2 fruit fly cellular contexts compared by ENCODE assay signal in the genomic region with DNA sequence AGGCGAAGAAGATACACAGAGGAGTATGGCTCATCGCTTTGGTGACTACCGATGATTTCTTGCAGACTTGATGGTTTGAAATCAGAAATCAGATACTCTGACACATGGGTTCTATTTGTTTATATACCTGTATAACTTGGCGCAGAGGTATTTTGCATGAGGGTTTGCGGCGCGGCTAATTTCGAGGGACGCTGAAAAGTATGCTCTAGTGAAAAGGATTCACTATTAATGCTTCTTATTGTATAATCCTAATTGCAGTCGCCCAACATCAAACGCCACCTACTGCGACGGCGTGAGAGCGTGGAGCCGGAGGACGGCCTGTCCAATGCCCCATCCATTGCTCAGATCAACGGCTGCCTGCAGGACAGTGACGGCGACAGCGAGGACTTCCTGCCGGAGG.
TF ChIP-seq lines count a peak whose summit lies in the region.

No protein-coding gene starts in this region.

- TF ChIP-seq CTCF in S2 (optimal IDR thresholded peaks at IDR 0.05; lab: Kevin White, UChicago): peak; percentile 53 to 58
- peak; percentile 56 for TF ChIP-seq CTCF in whole organism, embryonic (GFP tag; optimal IDR thresholded peaks at IDR 0.05; lab: Kevin White, UChicago)

TF ChIP-seq in whole organism, embryonic, 481 proteins besides CTCF, POLR2A, EP300 and RAD21:
- TF ChIP-seq CG2875 (GFP tag; optimal IDR thresholded peaks at IDR 0.05; lab: Kevin White, UChicago) (no peak), Pdp1 (GFP tag; optimal IDR thresholded peaks at IDR 0.05; lab: Kevin White, UChicago) (peak in 1 of 2 experiments; percentile 58), sd (tag; optimal IDR thresholded peaks at IDR 0.05; lab: Kevin White, UChicago) (no peak), Dad (GFP tag; optimal IDR thresholded peaks at IDR 0.05; lab: Kevin White, UChicago) (no peak), sens (GFP tag; lab: Kevin White, UChicago) (peak; percentile 21), Elba2 (GFP tag; optimal IDR thresholded peaks at IDR 0.05; lab: Kevin White, UChicago) (peak; percentile 14), CG2199 (GFP tag; IDR thresholded peaks at IDR 0.05; lab: Robert Waterston, UW) (0 out of 3 replicates have a peak, but pooled peaks have one; percentile 42), org-1 (GFP tag; optimal IDR thresholded peaks at IDR 0.05; lab: Kevin White, UChicago) (no peak), pita (GFP tag; optimal IDR thresholded peaks at IDR 0.05; lab: Kevin White, UChicago) (peak; percentile 35), CG3847 (GFP tag; IDR thresholded peaks at IDR 0.05; lab: Robert Waterston, UW) (no peak), CG5953 (GFP tag; IDR thresholded peaks at IDR 0.05; lab: Robert Waterston, UW) (no peak), ara (GFP tag; IDR thresholded peaks at IDR 0.05; lab: Robert Waterston, UW) (0 out of 2 replicates have a peak, but pooled peaks have one; percentile 17), Mes4 (GFP tag; optimal IDR thresholded peaks at IDR 0.05; lab: Kevin White, UChicago) (no peak), BEAF-32 (GFP tag; optimal IDR thresholded peaks at IDR 0.05; lab: Kevin White, UChicago) (no peak), stwl (tag; optimal IDR thresholded peaks at IDR 0.05; lab: Kevin White, UChicago) (peak; percentile 0), CG8290 (GFP tag; optimal IDR thresholded peaks at IDR 0.05; lab: Kevin White, UChicago) (peak; percentile 66), CG8290 (tag; optimal IDR thresholded peaks at IDR 0.05; lab: Kevin White, UChicago) (no peak)
TF ChIP-seq in whole organism, embryonic: peak in this region for 8.
